Worm (Caenorhabditis elegans) whole organism, L3 larva: ENCODE data around the gene mrpl-53.

Experiments used
- R02D3.7 ChIP-seq: fragments of 150-350 bp; optimal IDR thresholded peaks from 2 replicates; lab custom pipeline; 2014; ENCODE audit warnings: missing biosample characterization, missing genetic modification characterization
- aly-2 ChIP-seq: fragments of 150-350 bp; optimal IDR thresholded peaks from 2 replicates; lab custom pipeline; 2014; ENCODE audit warnings: missing biosample characterization, missing genetic modification characterization
- ama-1 ChIP-seq: fragments of 150-350 bp; optimal IDR thresholded peaks from 2 replicates; lab custom pipeline; 2018
- ceh-28 ChIP-seq: fragments of 150-350 bp; optimal IDR thresholded peaks from 2 replicates; lab custom pipeline; 2014; ENCODE audit warnings: missing biosample characterization, missing genetic modification reagents, missing genetic modification characterization
- ceh-9 ChIP-seq: sonication (generic microtip); optimal IDR thresholded peaks from 2 replicates; lab custom pipeline; 2018; ENCODE audit warnings: missing biosample characterization, missing genetic modification characterization
- daf-12 ChIP-seq: fragments of 150-350 bp; optimal IDR thresholded peaks from 2 replicates; lab custom pipeline; 2014; ENCODE audit warnings: missing biosample characterization, missing genetic modification reagents, missing genetic modification characterization
- elt-1 ChIP-seq: fragments of 150-350 bp; optimal IDR thresholded peaks from 2 replicates; lab custom pipeline; 2014; ENCODE audit warnings: missing biosample characterization, missing genetic modification characterization
- elt-2 ChIP-seq: sonication (generic microtip); optimal IDR thresholded peaks from 2 replicates; lab custom pipeline; 2016; ENCODE audit warnings: missing genetic modification reagents, mild to moderate bottlenecking, missing genetic modification characterization, missing compliant biosample characterization
- elt-3 ChIP-seq, 3 experiments: fragments of 150-350 bp in 1 of 3; sonication (generic microtip) in 2 of 3; optimal IDR thresholded peaks; 2 replicates in 2 of 3; 4 replicates in 1 of 3; lab custom pipeline; 2014 to 2017; ENCODE audit warnings: missing biosample characterization in 3 of 3, missing genetic modification characterization in 3 of 3
- fkh-2 ChIP-seq: fragments of 150-350 bp; optimal IDR thresholded peaks from 2 replicates; lab custom pipeline; 2014; ENCODE audit warnings: missing biosample characterization, missing genetic modification reagents, missing genetic modification characterization
- fos-1 ChIP-seq: fragments of 150-350 bp; optimal IDR thresholded peaks from 2 replicates; lab custom pipeline; 2014; ENCODE audit warnings: missing biosample characterization, missing genetic modification characterization
- hmg-11 ChIP-seq: sonication (generic microtip); optimal IDR thresholded peaks from 2 replicates; lab custom pipeline; 2016; ENCODE audit warnings: missing genetic modification characterization, missing compliant biosample characterization
- jun-1 ChIP-seq: fragments of 150-350 bp; optimal IDR thresholded peaks from 2 replicates; lab custom pipeline; 2014; ENCODE audit warnings: missing biosample characterization, missing genetic modification reagents, missing genetic modification characterization
- lin-15B ChIP-seq: fragments of 150-350 bp; optimal IDR thresholded peaks from 2 replicates; lab custom pipeline; 2014; ENCODE audit warnings: missing biosample characterization, missing genetic modification characterization
- lin-39 ChIP-seq: fragments of 150-350 bp; optimal IDR thresholded peaks from 2 replicates; lab custom pipeline; 2018; ENCODE audit warnings: missing biosample characterization, missing genetic modification reagents, missing genetic modification characterization
- lsy-12 ChIP-seq: sonication (generic microtip); optimal IDR thresholded peaks from 2 replicates; lab custom pipeline; 2016; ENCODE audit warnings: mild to moderate bottlenecking, missing genetic modification characterization, missing compliant biosample characterization
- mdl-1 ChIP-seq: fragments of 150-350 bp; optimal IDR thresholded peaks from 2 replicates; lab custom pipeline; 2014; ENCODE audit warnings: missing biosample characterization, missing genetic modification characterization
- nfya-1 ChIP-seq: sonication (generic microtip); optimal IDR thresholded peaks from 2 replicates; lab custom pipeline; 2017; ENCODE audit warnings: missing genetic modification characterization, mild to moderate bottlenecking, missing compliant biosample characterization, antibody characterized with exemption, moderate library complexity; ENCODE audit not compliant: insufficient read depth
- nhr-11 ChIP-seq: fragments of 150-350 bp; optimal IDR thresholded peaks from 2 replicates; lab custom pipeline; 2014; ENCODE audit warnings: missing biosample characterization, missing genetic modification characterization
- nhr-12 ChIP-seq: fragments of 150-350 bp; optimal IDR thresholded peaks from 2 replicates; lab custom pipeline; 2014; ENCODE audit warnings: missing biosample characterization, missing genetic modification characterization
- nhr-23 ChIP-seq: fragments of 150-350 bp; optimal IDR thresholded peaks from 2 replicates; lab custom pipeline; 2014; ENCODE audit warnings: missing biosample characterization, missing genetic modification reagents, missing genetic modification characterization
- nhr-25 ChIP-seq: sonication (generic microtip); optimal IDR thresholded peaks from 2 replicates; lab custom pipeline; 2017; ENCODE audit warnings: missing biosample characterization, missing genetic modification characterization
- nhr-28 ChIP-seq: fragments of 150-350 bp; optimal IDR thresholded peaks from 2 replicates; lab custom pipeline; 2014; ENCODE audit warnings: missing biosample characterization, missing genetic modification characterization
- nhr-43 ChIP-seq: sonication (generic microtip); optimal IDR thresholded peaks from 2 replicates; lab custom pipeline; 2016; ENCODE audit warnings: mild to moderate bottlenecking, missing genetic modification characterization, missing compliant biosample characterization; ENCODE audit not compliant: poor library complexity, severe bottlenecking
- nhr-67 ChIP-seq: fragments of 150-350 bp; optimal IDR thresholded peaks from 2 replicates; lab custom pipeline; 2014; ENCODE audit warnings: missing biosample characterization, missing genetic modification characterization
- nhr-77 ChIP-seq: fragments of 150-350 bp; optimal IDR thresholded peaks from 2 replicates; lab custom pipeline; 2014; ENCODE audit warnings: missing biosample characterization, missing genetic modification characterization
- pha-4 ChIP-seq: fragments of 150-350 bp; optimal IDR thresholded peaks from 2 replicates; lab custom pipeline; 2014; ENCODE audit warnings: missing biosample characterization, missing genetic modification reagents, missing genetic modification characterization
- sea-2 ChIP-seq: fragments of 150-350 bp; sonication (generic microtip); optimal IDR thresholded peaks from 4 replicates; lab custom pipeline; 2014; ENCODE audit warnings: missing biosample characterization, missing genetic modification reagents, missing genetic modification characterization
- skn-1 ChIP-seq: fragments of 150-350 bp; optimal IDR thresholded peaks from 2 replicates; lab custom pipeline; 2014; ENCODE audit warnings: missing biosample characterization, missing genetic modification characterization
- snpc-4 ChIP-seq: fragments of 150-350 bp; optimal IDR thresholded peaks from 2 replicates; lab custom pipeline; 2014; ENCODE audit warnings: missing biosample characterization, missing genetic modification characterization
- unc-39 ChIP-seq: sonication (generic microtip); optimal IDR thresholded peaks from 4 replicates; lab custom pipeline; 2017; ENCODE audit warnings: missing biosample characterization, missing genetic modification characterization
- unc-62 ChIP-seq: fragments of 150-350 bp; sonication (generic microtip); optimal IDR thresholded peaks from 4 replicates; lab custom pipeline; 2014; ENCODE audit warnings: missing biosample characterization, missing genetic modification reagents, missing genetic modification characterization
- zag-1 ChIP-seq: fragments of 150-350 bp; optimal IDR thresholded peaks from 2 replicates; lab custom pipeline; 2014; ENCODE audit warnings: missing biosample characterization, missing genetic modification characterization
- ztf-11 ChIP-seq: fragments of 150-350 bp; optimal IDR thresholded peaks from 2 replicates; lab custom pipeline; 2014; ENCODE audit warnings: missing biosample characterization, missing genetic modification characterization

Gene mrpl-53

DNA sequence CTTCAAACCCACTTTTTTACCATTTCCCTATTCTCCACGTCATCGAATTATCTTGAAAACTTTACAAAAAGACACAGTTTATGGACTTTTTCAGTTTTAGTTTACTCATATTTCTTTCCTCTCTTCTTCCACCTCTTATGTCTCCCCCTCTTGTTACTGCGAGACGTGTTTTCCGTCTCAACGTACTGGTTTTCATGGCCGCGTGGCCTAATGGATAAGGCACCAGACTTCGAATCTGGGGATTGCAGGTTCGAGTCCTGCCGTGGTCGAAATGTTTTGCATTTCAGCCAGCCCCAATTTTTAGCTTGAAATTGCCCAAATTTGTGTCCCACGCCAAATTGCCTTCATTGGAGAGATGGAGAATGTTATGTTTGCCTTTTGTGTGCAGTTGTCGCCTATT, 31.4 kb upstream of the mrpl-53 start:
- peak; percentile 37 for TF ChIP-seq elt-2 (tag; lab: Kevin White, UChicago)
- TF ChIP-seq nhr-25: peak; percentile 42
- no peak for TF ChIP-seq ceh-28 (tag; lab: Kevin White, UChicago)
- no peak for TF ChIP-seq fos-1 (tag; lab: Kevin White, UChicago)
- TF ChIP-seq pha-4 (tag; lab: Kevin White, UChicago): peak; percentile 1
- no peak for TF ChIP-seq elt-1 (tag; lab: Kevin White, UChicago)
- TF ChIP-seq aly-2: no peak
- no peak for TF ChIP-seq mdl-1 (tag; lab: Kevin White, UChicago)
- peak; percentile 72 for TF ChIP-seq nhr-77
- no peak for TF ChIP-seq ama-1
- peak; percentile 24 for TF ChIP-seq nfya-1
- peak; percentile 63 for TF ChIP-seq hmg-11 (tag; lab: Kevin White, UChicago)
- TF ChIP-seq nhr-43 (tag; lab: Kevin White, UChicago): peak; percentile 33
- TF ChIP-seq lin-15B (tag; lab: Kevin White, UChicago): no peak
- no peak for TF ChIP-seq lin-39 (tag; lab: Kevin White, UChicago)
- no peak for TF ChIP-seq nhr-28 (tag; lab: Kevin White, UChicago)
- no peak for TF ChIP-seq sea-2 (GFP tag; lab: Kevin White, UChicago)
- peak; percentile 53 for TF ChIP-seq nhr-23 (tag; lab: Kevin White, UChicago)
- peak; percentile 23 for TF ChIP-seq unc-39 (tag; lab: Kevin White, UChicago)
- TF ChIP-seq lsy-12 (tag; lab: Kevin White, UChicago): peak; percentile 70
- TF ChIP-seq ceh-9: no peak

DNA sequence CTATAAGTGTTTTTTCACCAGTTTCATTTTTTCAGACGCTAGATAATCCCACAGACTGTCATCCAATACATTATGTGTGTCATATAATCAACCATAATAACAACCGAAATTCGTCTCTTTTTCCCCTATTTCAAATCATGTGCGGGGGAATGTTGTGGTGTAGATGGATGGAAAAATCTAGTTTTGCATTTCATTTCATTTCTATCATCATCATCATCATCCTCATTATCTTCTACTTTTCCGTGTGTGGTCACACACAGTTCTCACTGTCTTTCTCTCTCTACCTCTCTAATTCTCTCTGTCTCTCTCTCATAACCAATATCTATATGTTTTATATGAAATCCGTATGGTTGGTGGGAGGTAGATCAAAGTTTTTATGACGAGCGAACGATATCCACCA, 24.0 kb upstream of the mrpl-53 start:
- TF ChIP-seq nhr-23 (tag; lab: Kevin White, UChicago): peak; percentile 54
- TF ChIP-seq nfya-1: no peak

DNA sequence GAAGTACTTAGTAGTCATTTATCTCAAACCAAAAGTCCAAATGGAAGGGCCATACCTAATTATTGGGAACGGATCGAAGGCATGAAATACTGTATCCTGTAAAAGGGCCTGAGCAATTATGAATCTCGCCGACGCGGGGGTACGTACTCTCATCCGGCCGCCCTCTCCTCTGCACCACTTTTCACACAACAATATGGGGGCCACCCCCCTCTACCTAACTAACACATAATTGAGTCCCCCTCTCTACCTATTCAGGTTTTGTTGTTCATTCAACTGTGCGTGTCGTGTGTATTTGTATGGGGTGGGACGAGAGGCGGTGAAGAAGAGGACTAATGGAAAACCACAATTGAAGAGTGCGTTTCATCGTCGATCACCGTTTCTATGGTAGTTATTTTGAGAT, 23.0 kb upstream of the mrpl-53 start:
- no peak for TF ChIP-seq nhr-25
- no peak for TF ChIP-seq nhr-12
- no peak for TF ChIP-seq daf-12 (tag; lab: Kevin White, UChicago)
- no peak for TF ChIP-seq fos-1 (tag; lab: Kevin White, UChicago)
- TF ChIP-seq lin-39 (tag; lab: Kevin White, UChicago): no peak
- no peak for TF ChIP-seq hmg-11 (tag; lab: Kevin White, UChicago)
- TF ChIP-seq nhr-67 (tag; lab: Kevin White, UChicago): no peak
- TF ChIP-seq unc-39 (tag; lab: Kevin White, UChicago): no peak
- no peak for TF ChIP-seq fkh-2 (tag; lab: Kevin White, UChicago)
- no peak for TF ChIP-seq ztf-11 (tag; lab: Kevin White, UChicago)
- no peak for TF ChIP-seq ceh-9
- no peak for TF ChIP-seq sea-2 (GFP tag; lab: Kevin White, UChicago)
- no peak for TF ChIP-seq aly-2

DNA sequence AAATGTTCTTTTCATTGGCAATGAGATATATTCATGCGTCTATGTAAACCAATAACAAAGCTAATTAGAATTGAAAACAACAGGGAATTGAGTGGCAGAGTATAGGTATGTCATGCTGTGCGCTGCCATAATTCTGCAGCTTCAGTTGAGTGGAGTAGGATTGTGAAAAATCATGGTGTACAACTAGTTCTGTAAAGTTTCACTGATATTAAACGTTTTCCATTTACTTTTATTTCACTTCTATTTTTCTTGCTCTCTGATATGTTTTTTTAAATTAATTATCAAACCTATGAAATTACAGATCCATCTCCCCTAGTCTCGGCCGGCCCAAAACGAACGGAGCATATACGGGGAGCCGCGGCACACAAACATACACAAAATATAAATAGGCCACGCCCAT, 21.8 kb upstream of the mrpl-53 start, which contains the start of gene exc-7:
TSS of gene exc-7 (plus strand) at position 301 of the 400 bp plus-strand sequence.
- no peak for TF ChIP-seq lsy-12 (tag; lab: Kevin White, UChicago)
- TF ChIP-seq nhr-67 (tag; lab: Kevin White, UChicago): no peak
- no peak for TF ChIP-seq R02D3.7 (tag; lab: Kevin White, UChicago)
- TF ChIP-seq daf-12 (tag; lab: Kevin White, UChicago): no peak
- TF ChIP-seq zag-1 (tag; lab: Kevin White, UChicago): no peak
- no peak for TF ChIP-seq pha-4 (tag; lab: Kevin White, UChicago)
- TF ChIP-seq unc-39 (tag; lab: Kevin White, UChicago): no peak
- no peak for TF ChIP-seq nhr-28 (tag; lab: Kevin White, UChicago)
- no peak for TF ChIP-seq unc-62
- no peak for TF ChIP-seq aly-2
- TF ChIP-seq nhr-12: no peak
- no peak for TF ChIP-seq skn-1
- TF ChIP-seq ceh-28 (tag; lab: Kevin White, UChicago): no peak
- TF ChIP-seq fkh-2 (tag; lab: Kevin White, UChicago): no peak
- TF ChIP-seq sea-2 (GFP tag; lab: Kevin White, UChicago): no peak
- TF ChIP-seq lin-15B (tag; lab: Kevin White, UChicago): no peak
- no peak for TF ChIP-seq jun-1 (tag; lab: Kevin White, UChicago)
- no peak for TF ChIP-seq elt-3 (tag; optimal IDR thresholded peaks at IDR 0.05; lab: Kevin White, UChicago)
- TF ChIP-seq nhr-11 (tag; lab: Kevin White, UChicago): no peak
- no peak for TF ChIP-seq snpc-4 (tag; lab: Kevin White, UChicago)
- TF ChIP-seq, all 47 proteins: peak for 0
